Worm (Caenorhabditis elegans) whole organism, L1 larva: ENCODE measurements around the gene C48D5.3.

Experiments
- C16A3.4 ChIP-seq: fragments of 150-350 bp; optimal IDR thresholded peaks from 2 replicates; lab custom pipeline; 2014; ENCODE audit warnings: missing biosample characterization, missing genetic modification characterization
- C34B4.2 ChIP-seq: sonication (generic microtip); optimal IDR thresholded peaks from 2 replicates; lab custom pipeline; 2017; ENCODE audit warnings: mild to moderate bottlenecking, missing genetic modification characterization, missing compliant biosample characterization
- F16B12.6 ChIP-seq: fragments of 150-350 bp; optimal IDR thresholded peaks from 2 replicates; lab custom pipeline; 2014; ENCODE audit warnings: missing biosample characterization, missing genetic modification characterization
- blmp-1 ChIP-seq: fragments of 150-350 bp; optimal IDR thresholded peaks from 2 replicates; lab custom pipeline; 2014; ENCODE audit warnings: missing biosample characterization, missing genetic modification characterization
- ceh-63 ChIP-seq: fragments of 200-800 bp; sonication (Bioruptor generic); optimal IDR thresholded peaks from 2 replicates; lab custom pipeline; 2018; ENCODE audit warnings: mild to moderate bottlenecking, missing genetic modification characterization, missing compliant biosample characterization
- ceh-82 ChIP-seq, 3 experiments: fragments of 150-350 bp in 1 of 3; sonication (generic microtip) in 2 of 3; optimal IDR thresholded peaks; 2 replicates each; lab custom pipeline; 2014 to 2017; ENCODE audit warnings: missing biosample characterization in 3 of 3, missing genetic modification characterization in 3 of 3
- ceh-90 ChIP-seq: sonication (generic microtip); optimal IDR thresholded peaks from 2 replicates; lab custom pipeline; 2016; ENCODE audit warnings: missing genetic modification characterization, missing compliant biosample characterization
- ces-1 ChIP-seq: fragments of 150-350 bp; optimal IDR thresholded peaks from 2 replicates; lab custom pipeline; 2014; ENCODE audit warnings: missing biosample characterization, missing genetic modification reagents, missing genetic modification characterization
- dpl-1 ChIP-seq, 3 experiments: fragments of 150-350 bp in 2 of 3; sonication (generic microtip) in 1 of 3; optimal IDR thresholded peaks; 2 replicates each; lab custom pipeline; 2014 to 2017; ENCODE audit warnings: missing biosample characterization in 3 of 3, missing genetic modification characterization in 3 of 3, missing genetic modification reagents in 3 of 3
- dsc-1 ChIP-seq: sonication (generic microtip); optimal IDR thresholded peaks from 2 replicates; lab custom pipeline; 2016; ENCODE audit warnings: mild to moderate bottlenecking, missing genetic modification characterization, missing compliant biosample characterization
- efl-1 ChIP-seq, 4 experiments: fragments of 150-350 bp; optimal IDR thresholded peaks in 3 of 4; peaks in 1 of 4; 1 replicate in 1 of 4; 2 replicates in 3 of 4; lab custom pipeline; 2014; ENCODE audit warnings: missing biosample characterization in 2 of 4, missing genetic modification characterization in 2 of 4, missing genetic modification reagents in 2 of 4
- efl-3 ChIP-seq: fragments of 200-800 bp; sonication (Bioruptor generic); optimal IDR thresholded peaks from 2 replicates; lab custom pipeline; 2018; ENCODE audit warnings: mild to moderate bottlenecking, missing genetic modification characterization, missing compliant biosample characterization
- elt-3 ChIP-seq, 6 experiments: fragments of 150-350 bp in 1 of 6; sonication (generic microtip); optimal IDR thresholded peaks; 2 replicates each; lab custom pipeline; 2017 to 2018; ENCODE audit warnings: missing biosample characterization in 6 of 6, missing genetic modification characterization in 6 of 6, inconsistent platforms in 1 of 6
- ets-5 ChIP-seq: fragments of 200-800 bp; sonication (Bioruptor generic); IDR thresholded peaks from 2 replicates; pipeline ENCODE4 v1.3.6; 2022; ENCODE audit warnings: missing genetic modification characterization, missing compliant biosample characterization
- fkh-10 ChIP-seq: sonication (generic microtip); optimal IDR thresholded peaks from 2 replicates; lab custom pipeline; 2017; ENCODE audit warnings: missing biosample characterization, missing genetic modification reagents, missing genetic modification characterization
- fkh-8 ChIP-seq: sonication (generic microtip); optimal IDR thresholded peaks from 2 replicates; lab custom pipeline; 2016; ENCODE audit warnings: mild to moderate bottlenecking, missing genetic modification characterization, missing compliant biosample characterization
- fos-1 ChIP-seq: fragments of 150-350 bp; optimal IDR thresholded peaks from 2 replicates; lab custom pipeline; 2014; ENCODE audit warnings: missing biosample characterization, missing genetic modification characterization
- grh-1 ChIP-seq: fragments of 200-800 bp; sonication (Bioruptor generic); IDR thresholded peaks from 2 replicates; pipeline ENCODE4 v1.3.6; 2022; ENCODE audit warnings: missing genetic modification reagents, missing genetic modification characterization, missing compliant biosample characterization
- irx-1 ChIP-seq: sonication (generic microtip); optimal IDR thresholded peaks from 2 replicates; lab custom pipeline; 2016; ENCODE audit warnings: missing genetic modification characterization, missing compliant biosample characterization
- isw-1 ChIP-seq: fragments of 200-800 bp; sonication (Bioruptor generic); IDR thresholded peaks from 2 replicates; pipeline ENCODE4 v1.3.6; 2022; ENCODE audit warnings: missing genetic modification characterization, missing compliant biosample characterization
- lin-14 ChIP-seq: fragments of 200-800 bp; sonication (Bioruptor generic); optimal IDR thresholded peaks from 2 replicates; lab custom pipeline; 2018; ENCODE audit warnings: mild to moderate bottlenecking, missing genetic modification characterization, moderate library complexity, missing compliant biosample characterization
- lin-15B ChIP-seq: fragments of 150-350 bp; sonication (generic microtip); optimal IDR thresholded peaks from 3 replicates; lab custom pipeline; 2014; ENCODE audit warnings: missing biosample characterization, missing genetic modification characterization
- lsy-2 ChIP-seq, 2 experiments: fragments of 150-350 bp; optimal IDR thresholded peaks; 2 replicates each; lab custom pipeline; 2014; ENCODE audit warnings: missing biosample characterization in 2 of 2, missing genetic modification characterization in 2 of 2
- mef-2 ChIP-seq: fragments of 150-350 bp; optimal IDR thresholded peaks from 2 replicates; lab custom pipeline; 2014; ENCODE audit warnings: missing biosample characterization, missing genetic modification characterization
- mep-1 ChIP-seq: fragments of 150-350 bp; optimal IDR thresholded peaks from 2 replicates; lab custom pipeline; 2014; ENCODE audit warnings: missing biosample characterization, missing genetic modification characterization
- nhr-19 ChIP-seq: fragments of 200-800 bp; sonication (Bioruptor generic); conservative IDR thresholded peaks from 2 replicates; pipeline ENCODE4 v1.3.6; 2022; ENCODE audit warnings: missing genetic modification characterization, missing compliant biosample characterization
- nhr-20 ChIP-seq: sonication (generic microtip); optimal IDR thresholded peaks from 2 replicates; lab custom pipeline; 2016; ENCODE audit warnings: mild to moderate bottlenecking, missing genetic modification characterization, missing compliant biosample characterization
- nhr-237 ChIP-seq: fragments of 150-350 bp; optimal IDR thresholded peaks from 2 replicates; lab custom pipeline; 2014; ENCODE audit warnings: missing biosample characterization, missing genetic modification characterization
- nhr-47 ChIP-seq: sonication (generic microtip); optimal IDR thresholded peaks from 2 replicates; lab custom pipeline; 2016; ENCODE audit warnings: mild to moderate bottlenecking, missing genetic modification characterization, moderate library complexity, missing compliant biosample characterization
- nhr-71 ChIP-seq: sonication (generic microtip); optimal IDR thresholded peaks from 2 replicates; lab custom pipeline; 2016; ENCODE audit warnings: mild to moderate bottlenecking, missing genetic modification characterization, moderate library complexity, missing compliant biosample characterization
- nhr-85 ChIP-seq: sonication (generic microtip); peaks from one replicate; lab custom pipeline; 2016; ENCODE audit warnings: missing genetic modification characterization, inconsistent platforms, missing compliant biosample characterization
- pag-3 ChIP-seq: sonication (generic microtip); optimal IDR thresholded peaks from 2 replicates; lab custom pipeline; 2017; ENCODE audit warnings: missing genetic modification characterization, mild to moderate bottlenecking, missing compliant biosample characterization, antibody characterized with exemption, borderline replicate concordance; ENCODE audit not compliant: insufficient read depth
- pax-3 ChIP-seq: fragments of 200-800 bp; sonication (Bioruptor generic); optimal IDR thresholded peaks from 2 replicates; lab custom pipeline; 2018; ENCODE audit warnings: mild to moderate bottlenecking, missing genetic modification characterization, moderate library complexity, missing compliant biosample characterization
- snpc-4 ChIP-seq: fragments of 150-350 bp; optimal IDR thresholded peaks from 2 replicates; lab custom pipeline; 2014; ENCODE audit warnings: missing biosample characterization, missing genetic modification characterization
- snu-23 ChIP-seq: sonication (generic microtip); optimal IDR thresholded peaks from 2 replicates; lab custom pipeline; 2016; ENCODE audit warnings: missing genetic modification characterization, missing compliant biosample characterization
- sox-4 ChIP-seq: sonication (generic microtip); optimal IDR thresholded peaks from 2 replicates; lab custom pipeline; 2016; ENCODE audit warnings: missing genetic modification characterization, missing compliant biosample characterization
- swsn-7 ChIP-seq: sonication (generic microtip); optimal IDR thresholded peaks from 2 replicates; lab custom pipeline; 2016; ENCODE audit warnings: missing genetic modification characterization, missing compliant biosample characterization
- tbx-2 ChIP-seq: sonication (generic microtip); optimal IDR thresholded peaks from 2 replicates; lab custom pipeline; 2016; ENCODE audit warnings: missing genetic modification characterization, missing compliant biosample characterization
- tlp-1 ChIP-seq: fragments of 150-350 bp; optimal IDR thresholded peaks from 2 replicates; lab custom pipeline; 2014; ENCODE audit warnings: missing biosample characterization, missing genetic modification characterization
- unc-130 ChIP-seq: fragments of 150-350 bp; optimal IDR thresholded peaks from 2 replicates; lab custom pipeline; 2017; ENCODE audit warnings: missing biosample characterization, missing genetic modification characterization, inconsistent platforms
- unc-86 ChIP-seq: sonication (generic microtip); optimal IDR thresholded peaks from 2 replicates; lab custom pipeline; 2016; ENCODE audit warnings: missing genetic modification characterization, missing compliant biosample characterization
- xbp-1 ChIP-seq: sonication (generic microtip); optimal IDR thresholded peaks from 2 replicates; lab custom pipeline; 2016; ENCODE audit warnings: missing genetic modification characterization, missing compliant biosample characterization
- zag-1 ChIP-seq: fragments of 150-350 bp; optimal IDR thresholded peaks from 2 replicates; lab custom pipeline; 2014; ENCODE audit warnings: missing biosample characterization, missing genetic modification characterization
- ztf-11 ChIP-seq, 2 experiments: sonication (generic microtip); optimal IDR thresholded peaks; 2 replicates each; lab custom pipeline; 2016 to 2017; ENCODE audit warnings: missing genetic modification characterization in 2 of 2, missing biosample characterization in 1 of 2, missing compliant biosample characterization in 1 of 2

The C48D5.3 gene

DNA sequence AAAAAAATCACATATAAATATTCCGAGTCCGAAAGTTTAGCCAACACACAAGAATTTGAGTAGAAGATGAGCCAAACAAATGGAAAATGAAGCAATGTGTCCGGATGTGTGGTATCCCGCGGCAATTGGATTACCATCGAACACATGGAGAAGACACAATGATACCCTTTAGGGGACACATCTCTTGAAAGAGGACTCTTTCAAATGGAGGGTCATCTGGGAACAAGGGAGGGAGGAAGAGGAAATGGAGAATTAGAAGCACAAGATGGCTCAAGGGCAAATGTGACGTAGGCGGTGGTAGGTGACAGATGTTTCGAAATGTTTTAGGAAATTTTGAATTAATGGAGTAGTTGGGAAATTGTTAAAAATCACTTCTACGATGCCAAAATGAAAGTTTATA, 38.5 kb downstream of the C48D5.3 start (continued):
- no peak for TF ChIP-seq F16B12.6 (tag; lab: Kevin White, UChicago)
- TF ChIP-seq, all 84 proteins: peak for 3

DNA sequence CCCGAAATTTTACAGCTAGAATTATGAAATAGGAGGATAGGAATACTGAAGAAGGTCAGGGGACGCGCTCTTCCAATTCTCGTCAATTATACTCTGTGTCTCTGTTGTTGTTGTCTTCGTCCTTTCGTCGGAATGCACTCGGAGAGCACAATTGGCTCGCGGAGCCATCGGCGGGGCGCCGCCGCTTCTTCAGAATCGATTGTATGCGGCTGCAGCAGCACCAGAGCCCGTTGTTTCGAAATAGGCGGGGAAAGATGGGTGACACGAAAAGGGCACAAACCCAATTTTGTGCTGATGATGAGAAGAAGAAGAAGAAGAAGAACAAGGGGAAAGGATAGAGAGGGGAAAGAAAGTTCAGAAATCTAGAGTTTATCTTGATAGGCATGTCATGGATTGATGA, 39.4 kb downstream of the C48D5.3 start:
- TF ChIP-seq F16B12.6 (tag; lab: Kevin White, UChicago): peak; percentile 4
- TF ChIP-seq lin-15B (tag; lab: Kevin White, UChicago): no peak
- peak in 1 of 2 experiments; percentile 4 for TF ChIP-seq ztf-11 (tag; optimal IDR thresholded peaks at IDR 0.05; lab: Kevin White, UChicago)
- peak; percentile 14 for TF ChIP-seq isw-1 (GFP tag; lab: Robert Waterston, UW)
- no peak for TF ChIP-seq nhr-19 (GFP tag; lab: Robert Waterston, UW)
- no peak for TF ChIP-seq fkh-8 (tag; lab: Kevin White, UChicago)
- TF ChIP-seq unc-130 (tag; lab: Kevin White, UChicago): no peak
- TF ChIP-seq nhr-71: peak; percentile 21
- TF ChIP-seq ceh-90: no peak
- no peak for TF ChIP-seq blmp-1 (tag; lab: Kevin White, UChicago)
- peak in 1 of 2 experiments; percentile 28 for TF ChIP-seq lsy-2 (tag; optimal IDR thresholded peaks at IDR 0.05; lab: Kevin White, UChicago)
- no peak for TF ChIP-seq efl-1 (optimal IDR thresholded peaks at IDR 0.05; lab: Kevin White, UChicago)
- peak in 1 of 2 experiments; percentile 75 for TF ChIP-seq efl-1 (GFP tag; optimal IDR thresholded peaks at IDR 0.05 in 1 of 2; lab: Kevin White, UChicago)
- TF ChIP-seq fkh-10 (GFP tag; lab: Kevin White, UChicago): peak; percentile 1
- TF ChIP-seq swsn-7 (tag; lab: Kevin White, UChicago): no peak
- TF ChIP-seq ceh-82 (tag; optimal IDR thresholded peaks at IDR 0.05; lab: Kevin White, UChicago): peak in 2 of 3 experiments; percentile 32 to 52
- no peak for TF ChIP-seq tbx-2 (tag; lab: Kevin White, UChicago)
- peak; percentile 87 for TF ChIP-seq lin-14 (GFP tag; lab: Kevin White, UChicago)
- no peak for TF ChIP-seq xbp-1
- TF ChIP-seq nhr-47 (tag; lab: Kevin White, UChicago): peak; percentile 11

DNA sequence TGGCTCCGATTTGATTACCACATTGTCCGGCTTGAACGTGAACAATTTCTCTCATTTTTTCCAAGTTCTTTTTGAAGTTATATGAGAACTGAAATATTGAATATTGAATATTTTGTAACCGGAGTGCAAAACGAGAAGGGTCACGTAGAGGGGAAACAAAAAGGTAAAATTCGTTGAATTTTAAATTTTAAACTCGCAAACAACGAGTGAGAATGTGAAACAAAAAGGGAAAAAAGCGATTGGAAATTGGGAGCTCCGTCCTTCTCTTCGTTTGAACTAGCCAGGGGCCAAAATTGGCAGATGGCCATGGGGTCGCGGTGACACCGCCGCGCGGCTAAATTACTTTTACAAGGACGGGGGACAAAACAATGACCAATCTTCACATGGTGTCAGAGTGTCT, 40.0 kb downstream of the C48D5.3 start, which contains the start of gene ben-1:
ben-1 (minus strand) TSS at position 101 of the 400 bp plus-strand sequence.
- peak; percentile 28 for TF ChIP-seq nhr-85 (tag; lab: Kevin White, UChicago)
- no peak for TF ChIP-seq mep-1 (tag; lab: Kevin White, UChicago)

DNA sequence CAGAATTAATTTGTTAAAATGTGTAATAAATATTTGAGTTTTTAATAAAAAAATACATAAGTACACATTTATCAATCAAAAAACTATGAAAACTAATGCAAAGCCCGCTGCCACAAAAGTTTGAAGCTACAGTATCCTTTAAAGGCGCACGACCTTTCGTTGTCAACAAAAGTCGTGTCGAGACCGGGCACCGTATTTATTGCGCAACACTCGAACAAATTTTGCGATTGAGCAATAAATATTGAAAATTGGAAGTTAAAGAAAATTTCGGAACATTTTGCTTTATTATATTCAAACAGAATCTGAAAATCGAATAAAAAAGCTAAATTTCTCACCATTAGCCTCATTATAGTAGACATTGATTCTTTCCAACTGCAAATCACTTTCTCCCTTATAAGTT, 40.4 kb downstream of the C48D5.3 start:
- no peak for TF ChIP-seq nhr-20 (tag; lab: Kevin White, UChicago)
- no peak for TF ChIP-seq ceh-63 (GFP tag; lab: Kevin White, UChicago)
- TF ChIP-seq pag-3 (tag; lab: Kevin White, UChicago): no peak
- no peak for TF ChIP-seq unc-130 (tag; lab: Kevin White, UChicago)
- no peak for TF ChIP-seq tlp-1 (tag; lab: Kevin White, UChicago)
- no peak for TF ChIP-seq mef-2 (tag; lab: Kevin White, UChicago)
- TF ChIP-seq nhr-19 (GFP tag; lab: Robert Waterston, UW): no peak
- no peak for TF ChIP-seq irx-1 (tag; lab: Kevin White, UChicago)
- TF ChIP-seq efl-3 (GFP tag; lab: Kevin White, UChicago): no peak
- TF ChIP-seq snu-23: no peak
- TF ChIP-seq ces-1 (GFP tag; lab: Kevin White, UChicago): no peak
- no peak for TF ChIP-seq grh-1 (GFP tag; lab: Robert Waterston, UW)
- TF ChIP-seq snpc-4 (tag; lab: Kevin White, UChicago): no peak
- TF ChIP-seq unc-86 (tag; lab: Kevin White, UChicago): no peak
- no peak for TF ChIP-seq fkh-10 (GFP tag; lab: Kevin White, UChicago)
- no peak for TF ChIP-seq ceh-90
- no peak for TF ChIP-seq pax-3 (tag; lab: Kevin White, UChicago)

DNA sequence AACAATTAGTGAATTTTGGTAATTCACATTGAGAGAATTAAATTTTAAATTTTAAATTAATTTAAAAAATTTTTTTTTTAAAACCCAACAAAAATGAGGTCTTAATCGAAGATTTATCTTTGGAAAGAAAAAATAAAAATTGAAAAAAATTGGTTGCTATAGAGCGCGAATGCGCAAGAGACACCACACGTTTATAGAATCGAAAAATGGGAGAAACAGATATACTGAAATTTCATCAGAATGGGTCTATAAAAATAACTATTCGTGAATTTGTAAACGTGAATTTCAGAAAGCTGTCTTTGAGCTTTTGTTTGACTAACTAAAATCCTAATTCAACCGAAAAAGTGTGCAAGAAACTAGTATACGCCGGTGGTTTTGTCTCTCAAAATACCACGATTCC, 41.1 kb downstream of the C48D5.3 start:
- TF ChIP-seq ets-5 (GFP tag; lab: Robert Waterston, UW) (no peak), irx-1 (tag; lab: Kevin White, UChicago) (peak; percentile 48), nhr-19 (GFP tag; lab: Robert Waterston, UW) (peak; percentile 75), fkh-8 (tag; lab: Kevin White, UChicago) (peak; percentile 84), dpl-1 (GFP tag; optimal IDR thresholded peaks at IDR 0.05; lab: Kevin White, UChicago) (peak; percentile 53 to 64 (median 63)), pax-3 (tag; lab: Kevin White, UChicago) (peak; percentile 85), zag-1 (tag; lab: Kevin White, UChicago) (no peak), ceh-63 (GFP tag; lab: Kevin White, UChicago) (no peak), nhr-237 (tag; lab: Kevin White, UChicago) (peak; percentile 31), sox-4 (tag; lab: Kevin White, UChicago) (peak; percentile 46), efl-1 (optimal IDR thresholded peaks at IDR 0.05; lab: Kevin White, UChicago) (peak; percentile 63 to 67), efl-1 (GFP tag; optimal IDR thresholded peaks at IDR 0.05 in 1 of 2; lab: Kevin White, UChicago) (peak; percentile 66 to 96), C16A3.4 (tag; lab: Kevin White, UChicago) (peak; percentile 80), elt-3 (tag; optimal IDR thresholded peaks at IDR 0.05; lab: Kevin White, UChicago) (no peak), C34B4.2 (no peak), xbp-1 (peak; percentile 81), dsc-1 (peak; percentile 65), fos-1 (tag; lab: Kevin White, UChicago) (peak; percentile 59)
